Worm (Caenorhabditis elegans) whole organism, young adult: ENCODE measurements around the gene Y60C6A.1.

Experiments used
- T07F8.4 ChIP-seq: sonication (generic microtip); optimal IDR thresholded peaks from 2 replicates; lab custom pipeline; 2016; ENCODE audit warnings: mild to moderate bottlenecking, missing genetic modification characterization, moderate library complexity, missing compliant biosample characterization
- ama-1 ChIP-seq, 3 experiments: fragments of 150-350 bp in 1 of 3; sonication (generic microtip) in 2 of 3; optimal IDR thresholded peaks; 2 replicates each; lab custom pipeline; 2014 to 2018; ENCODE audit warnings: missing biosample characterization in 2 of 3, missing genetic modification characterization in 2 of 3, missing genetic modification reagents in 2 of 3
- aptf-2 ChIP-seq: fragments of 200-800 bp; sonication (Bioruptor generic); conservative IDR thresholded peaks from 2 replicates; pipeline ENCODE4 v1.3.6; 2022; ENCODE audit warnings: missing genetic modification reagents, missing genetic modification characterization, missing compliant biosample characterization
- sdz-38 ChIP-seq: sonication (generic microtip); optimal IDR thresholded peaks from 2 replicates; lab custom pipeline; 2016; ENCODE audit warnings: missing genotype, missing genetic modification characterization, missing compliant biosample characterization
- sptf-2 ChIP-seq: fragments of 200-800 bp; sonication (Bioruptor generic); optimal IDR thresholded peaks from 2 replicates; lab custom pipeline; 2018; ENCODE audit warnings: mild to moderate bottlenecking, missing genetic modification characterization, missing compliant biosample characterization

DNA sequence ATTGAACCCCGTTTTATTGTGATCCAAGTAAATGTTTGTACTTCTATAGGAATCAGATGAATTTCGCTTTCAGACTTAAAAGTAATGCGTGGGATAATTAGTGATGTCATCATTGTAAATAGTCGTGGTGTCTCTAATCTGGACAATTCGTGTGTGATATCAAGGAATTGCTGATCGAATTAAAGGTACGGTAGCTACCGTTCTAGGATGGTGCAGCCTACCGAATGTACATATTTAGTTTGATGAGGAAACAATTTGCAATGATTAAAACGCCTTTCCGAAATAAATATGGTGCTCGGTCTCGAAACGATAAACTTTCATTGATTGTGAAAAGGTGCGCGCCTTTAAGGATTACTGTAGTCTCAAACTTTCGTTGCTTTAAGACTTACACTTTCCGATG is 24.9 kb upstream of the Y60C6A.1 start:
- TF ChIP-seq ama-1 (optimal IDR thresholded peaks at IDR 0.05; lab: Kevin White, UChicago): no peak
- peak in 1 of 2 experiments; percentile 37 for TF ChIP-seq ama-1 (GFP tag; optimal IDR thresholded peaks at IDR 0.05; lab: Kevin White, UChicago)
- TF ChIP-seq aptf-2 (GFP tag; lab: Robert Waterston, UW): no peak
- no peak for TF ChIP-seq T07F8.4
- TF ChIP-seq sptf-2 (GFP tag; lab: Kevin White, UChicago): no peak
- no peak for TF ChIP-seq sdz-38 (tag; lab: Kevin White, UChicago)
